Worm (Caenorhabditis elegans) whole organism, L2 larva: Measurements from ENCODE around the gene F44E5.1.

Experiments used
- aly-2 ChIP-seq: fragments of 150-350 bp; optimal IDR thresholded peaks from 2 replicates; lab custom pipeline; 2014; ENCODE audit warnings: missing biosample characterization, missing genetic modification characterization
- ama-1 ChIP-seq: fragments of 150-350 bp; optimal IDR thresholded peaks from 2 replicates; lab custom pipeline; 2018; ENCODE audit warnings: inconsistent platforms
- gmeb-1 ChIP-seq: fragments of 150-350 bp; optimal IDR thresholded peaks from 2 replicates; lab custom pipeline; 2014; ENCODE audit warnings: missing biosample characterization, missing genetic modification characterization
- sma-3 ChIP-seq: sonication (generic microtip); optimal IDR thresholded peaks from 2 replicates; lab custom pipeline; 2016; ENCODE audit warnings: missing genetic modification reagents, missing genetic modification characterization, missing compliant biosample characterization
- unc-62 ChIP-seq: fragments of 150-350 bp; optimal IDR thresholded peaks from 2 replicates; lab custom pipeline; 2014; ENCODE audit warnings: missing biosample characterization, missing genetic modification reagents, missing genetic modification characterization

DNA sequence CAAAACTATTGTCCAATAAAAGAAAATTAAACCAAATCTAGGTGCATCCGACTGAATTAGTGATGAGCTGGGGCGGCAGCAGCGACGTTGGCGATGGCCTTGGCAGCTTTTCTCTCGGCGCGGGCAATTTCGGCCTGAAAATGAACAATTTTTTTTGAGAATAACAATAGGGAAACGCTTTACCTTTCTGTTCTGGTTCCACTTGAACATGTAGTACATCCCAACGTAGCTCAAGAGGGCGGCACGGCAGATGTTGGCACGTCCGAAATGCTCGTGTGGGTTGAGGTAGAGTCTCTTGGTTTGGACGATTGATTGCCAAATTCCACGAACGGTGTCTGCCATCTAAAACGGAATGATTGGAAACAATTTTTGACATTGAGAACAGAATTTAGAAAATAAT, at the start of gene F44E5.1:
- TF ChIP-seq aly-2 (tag; lab: Kevin White, UChicago) (no peak), ama-1 (no peak), gmeb-1 (tag; lab: Kevin White, UChicago) (no peak), sma-3 (no peak), unc-62 (GFP tag; lab: Kevin White, UChicago) (no peak)
